Worm (Caenorhabditis elegans): Measurements from ENCODE around the gene efl-1.

- TF ChIP-seq ama-1 (optimal IDR thresholded peaks at IDR 0.05), result no peak
- no peak for TF ChIP-seq F13C5.2 (tag; optimal IDR thresholded peaks at IDR 0.05)
- TF ChIP-seq scrt-1 (GFP tag; IDR thresholded peaks at IDR 0.05), result no peak
- TF ChIP-seq sea-1 (GFP tag; conservative IDR thresholded peaks at IDR 0.05), result no peak
- no peak for TF ChIP-seq B0310.2 (tag; optimal IDR thresholded peaks at IDR 0.05)
- TF ChIP-seq ceh-13 (GFP tag; optimal IDR thresholded peaks at IDR 0.05), result no peak
- no peak for TF ChIP-seq aly-1 (tag; optimal IDR thresholded peaks at IDR 0.05)
- no peak for TF ChIP-seq flt-1 (GFP tag; IDR thresholded peaks at IDR 0.05)
- TF ChIP-seq ets-7 (tag; optimal IDR thresholded peaks at IDR 0.05), result no peak
- TF ChIP-seq hmg-4 (GFP tag; optimal IDR thresholded peaks at IDR 0.05), result no peak
- TF ChIP-seq hnd-1 (tag; optimal IDR thresholded peaks at IDR 0.05), result no peak
- TF ChIP-seq hmbx-1 (tag; optimal IDR thresholded peaks at IDR 0.05), result no peak
- TF ChIP-seq tbx-37 (GFP tag; conservative IDR thresholded peaks at IDR 0.05), result no peak
- no peak for TF ChIP-seq pes-1 (GFP tag; IDR thresholded peaks at IDR 0.05)
These were observed 26.9 kb upstream of the efl-1 start for ce11 chrV:16992383-16992782.

Data from whole organism, early embryonic.